Worm (Caenorhabditis elegans): ENCODE results near the gene Y75B8A.39.
A peak's percentile ranks its signal among the peaks of the same experiment; 100 is the strongest.

Gene Y75B8A.39

DNA sequence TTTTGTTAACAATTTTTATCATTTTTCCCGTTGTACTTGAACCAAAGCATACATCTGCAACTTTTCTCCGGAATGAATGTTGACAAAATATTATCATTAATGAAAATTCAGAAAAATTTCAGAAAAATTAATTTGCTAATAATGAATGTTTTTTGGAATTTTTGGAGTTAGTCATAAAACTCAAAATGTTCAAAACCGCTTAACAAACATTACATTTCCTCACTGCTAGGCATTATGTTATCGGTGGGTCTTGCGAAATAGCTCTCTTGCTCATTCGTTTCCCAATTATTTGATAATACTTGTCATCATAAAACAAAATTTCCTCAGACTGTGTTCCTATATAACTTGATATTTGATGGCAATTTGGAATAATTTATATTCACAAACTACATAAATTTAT lies at the start of gene Y75B8A.39:
Gene Y75B8A.39, plus strand, starts transcription at position 301 of the 400 bp plus-strand sequence.
- TF ChIP-seq med-1 (GFP tag; optimal IDR thresholded peaks at IDR 0.05; ENCODE audit: insufficient read depth), result no peak
- no peak for TF ChIP-seq ztf-29 (GFP tag; IDR thresholded peaks at IDR 0.05)
- TF ChIP-seq ref-1 (GFP tag; conservative IDR thresholded peaks at IDR 0.05), result no peak
- TF ChIP-seq ztf-23 (GFP tag; IDR thresholded peaks at IDR 0.05), result no peak
- no peak for TF ChIP-seq T22C8.4 (GFP tag; IDR thresholded peaks at IDR 0.05)
- no peak for TF ChIP-seq klf-2 (GFP tag; conservative IDR thresholded peaks at IDR 0.05)
- no peak for TF ChIP-seq tab-1 (GFP tag; IDR thresholded peaks at IDR 0.05)
- no peak for TF ChIP-seq cog-1 (tag; optimal IDR thresholded peaks at IDR 0.05)
- no peak for TF ChIP-seq flt-1 (GFP tag; IDR thresholded peaks at IDR 0.05)

DNA sequence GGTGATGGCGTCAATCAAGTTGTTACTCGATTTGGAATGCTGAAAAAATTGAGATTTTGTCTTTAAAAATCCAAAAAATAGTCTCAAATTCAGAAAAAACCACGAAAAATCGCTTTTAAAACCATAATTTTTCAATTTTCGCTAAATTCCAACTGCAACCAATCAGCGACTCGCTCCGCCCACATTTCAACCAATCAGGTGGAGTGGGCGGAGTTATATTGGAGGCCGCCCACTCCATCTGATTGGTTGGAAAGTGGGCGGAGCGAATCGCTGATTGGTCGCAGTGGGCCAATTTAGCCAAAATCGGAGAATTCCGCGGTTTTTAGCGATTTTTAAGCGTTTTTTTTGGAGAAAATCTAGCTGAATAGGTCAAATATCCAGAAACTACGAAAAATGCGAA lies 43.2 kb upstream of the Y75B8A.39 start:
- TF ChIP-seq ztf-23 (GFP tag; IDR thresholded peaks at IDR 0.05), result no peak
- no peak for TF ChIP-seq klf-2 (GFP tag; conservative IDR thresholded peaks at IDR 0.05)
- TF ChIP-seq T22C8.4 (GFP tag; IDR thresholded peaks at IDR 0.05), result no peak
- TF ChIP-seq ztf-29 (GFP tag; IDR thresholded peaks at IDR 0.05), result no peak
- TF ChIP-seq flt-1 (GFP tag; IDR thresholded peaks at IDR 0.05), result no peak
- no peak for TF ChIP-seq tab-1 (GFP tag; IDR thresholded peaks at IDR 0.05)
- TF ChIP-seq med-1 (GFP tag; optimal IDR thresholded peaks at IDR 0.05; ENCODE audit: insufficient read depth), result no peak
- TF ChIP-seq cog-1 (tag; optimal IDR thresholded peaks at IDR 0.05), result no peak
- no peak for TF ChIP-seq ref-1 (GFP tag; conservative IDR thresholded peaks at IDR 0.05)

DNA sequence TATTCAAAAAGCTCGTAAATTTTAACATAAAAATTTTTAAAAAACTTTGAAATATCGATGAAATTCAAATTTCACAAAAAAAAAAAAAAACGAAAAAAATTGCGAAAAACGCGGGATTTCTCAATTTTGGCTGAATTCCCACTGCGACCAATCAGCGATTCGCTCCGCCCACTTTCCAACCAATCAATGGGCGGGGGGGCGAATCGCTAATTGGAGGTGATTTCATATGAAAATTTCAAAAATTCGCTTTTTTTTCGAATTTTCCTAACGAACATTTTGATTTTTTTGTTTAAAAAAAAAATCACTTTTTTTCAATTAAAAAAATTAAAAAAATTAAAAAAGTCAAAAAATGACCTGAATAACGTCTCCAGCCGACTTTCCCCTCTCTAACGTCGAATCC lies 42.6 kb upstream of the Y75B8A.39 start:
- TF ChIP-seq cog-1 (tag; optimal IDR thresholded peaks at IDR 0.05) (no peak), ztf-29 (GFP tag; IDR thresholded peaks at IDR 0.05) (no peak), tab-1 (GFP tag; IDR thresholded peaks at IDR 0.05) (no peak), flt-1 (GFP tag; IDR thresholded peaks at IDR 0.05) (no peak), ztf-23 (GFP tag; IDR thresholded peaks at IDR 0.05) (no peak), ref-1 (GFP tag; conservative IDR thresholded peaks at IDR 0.05) (no peak), med-1 (GFP tag; optimal IDR thresholded peaks at IDR 0.05; ENCODE audit: insufficient read depth) (no peak), T22C8.4 (GFP tag; IDR thresholded peaks at IDR 0.05) (no peak), klf-2 (GFP tag; conservative IDR thresholded peaks at IDR 0.05) (no peak)

DNA sequence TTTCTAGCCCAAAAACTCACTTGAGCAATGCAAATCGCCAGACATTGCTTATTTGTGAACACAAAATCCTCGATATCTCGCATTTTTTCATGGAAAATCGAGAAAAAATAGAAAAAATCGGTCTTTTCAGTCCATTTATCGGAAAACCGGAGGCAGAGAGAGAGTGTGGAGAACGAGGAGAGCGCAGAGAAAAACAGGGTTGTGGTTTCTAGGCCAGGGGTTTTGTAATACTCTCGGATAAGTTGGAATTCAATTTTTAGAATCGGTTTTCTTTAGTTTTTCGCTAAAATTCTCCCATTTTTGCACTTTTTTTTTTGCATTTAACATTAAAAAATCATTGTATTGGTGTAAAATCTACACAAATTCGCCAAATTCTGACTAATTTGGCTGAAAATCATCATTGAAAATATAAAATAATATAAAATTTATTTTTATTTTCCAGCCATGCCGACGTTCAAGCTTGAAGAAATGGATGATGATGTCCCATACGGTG lies 39.3 kb upstream of the Y75B8A.39 start, which contains the start of the genes Y75B8A.24 and Y75B8A.25:
Gene Y75B8A.24, minus strand, starts transcription at position 155 of the 493 bp plus-strand sequence.
Gene Y75B8A.25, plus strand, starts transcription at position 443 of the 493 bp plus-strand sequence.
- no peak for TF ChIP-seq klf-2 (GFP tag; conservative IDR thresholded peaks at IDR 0.05)
- TF ChIP-seq flt-1 (GFP tag; IDR thresholded peaks at IDR 0.05), result 0 out of 2 replicates have a peak, but pooled peaks have one; percentile 18
- TF ChIP-seq T22C8.4 (GFP tag; IDR thresholded peaks at IDR 0.05), result no peak; the same call in 1 of the 2 replicates
- 0 out of 2 replicates have a peak, but pooled peaks have one; percentile 57 for TF ChIP-seq ztf-23 (GFP tag; IDR thresholded peaks at IDR 0.05)
- TF ChIP-seq ztf-29 (GFP tag; IDR thresholded peaks at IDR 0.05), result no peak

DNA sequence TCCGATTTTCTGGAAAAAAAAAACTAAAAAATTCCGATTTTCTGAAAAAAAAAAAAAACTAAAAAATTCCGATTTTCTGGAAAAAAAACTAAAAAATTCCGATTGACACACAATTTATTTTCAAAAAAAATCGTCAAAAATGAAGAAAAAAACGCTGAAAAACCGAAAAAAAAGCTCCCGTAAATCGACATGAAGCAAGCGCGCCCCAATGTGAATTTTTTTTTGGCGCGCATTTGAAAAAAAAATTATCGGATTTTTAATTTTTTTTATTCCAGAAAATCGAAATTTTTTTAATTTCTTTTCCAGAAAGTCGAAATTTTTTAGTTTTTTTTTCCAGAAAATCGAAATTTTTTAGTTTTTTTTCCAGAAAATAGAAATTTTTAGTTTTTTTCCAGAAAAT lies 34.2 kb upstream of the Y75B8A.39 start:
- TF ChIP-seq klf-2 (GFP tag; conservative IDR thresholded peaks at IDR 0.05) (no peak), T22C8.4 (GFP tag; IDR thresholded peaks at IDR 0.05) (no peak), cog-1 (tag; optimal IDR thresholded peaks at IDR 0.05) (no peak), ztf-29 (GFP tag; IDR thresholded peaks at IDR 0.05) (no peak), flt-1 (GFP tag; IDR thresholded peaks at IDR 0.05) (no peak), ztf-23 (GFP tag; IDR thresholded peaks at IDR 0.05) (no peak), med-1 (GFP tag; optimal IDR thresholded peaks at IDR 0.05; ENCODE audit: insufficient read depth) (no peak), ref-1 (GFP tag; conservative IDR thresholded peaks at IDR 0.05) (no peak)

DNA sequence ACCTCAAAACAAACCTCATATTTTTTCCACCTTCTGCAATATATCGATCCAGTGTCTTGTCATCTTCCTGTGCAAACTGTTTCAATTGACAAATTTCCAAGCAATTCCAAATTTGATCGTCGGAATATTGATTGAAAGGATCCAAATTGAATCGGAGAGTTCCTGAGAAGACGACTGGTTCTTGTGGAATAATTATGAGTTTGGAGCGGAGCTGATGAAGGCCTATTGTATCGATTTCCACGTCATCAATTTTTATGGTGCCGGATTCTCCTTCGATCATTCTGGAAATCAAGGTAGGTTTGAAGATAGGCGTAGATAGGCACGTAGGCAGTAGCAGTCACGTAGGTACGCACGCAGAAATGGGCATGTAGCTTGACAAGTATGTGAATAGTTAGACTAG lies 28.8 kb upstream of the Y75B8A.39 start:
- TF ChIP-seq ztf-23 (GFP tag; IDR thresholded peaks at IDR 0.05) (no peak), med-1 (GFP tag; optimal IDR thresholded peaks at IDR 0.05; ENCODE audit: insufficient read depth) (no peak), klf-2 (GFP tag; conservative IDR thresholded peaks at IDR 0.05) (no peak), ztf-29 (GFP tag; IDR thresholded peaks at IDR 0.05) (no peak), flt-1 (GFP tag; IDR thresholded peaks at IDR 0.05) (no peak), T22C8.4 (GFP tag; IDR thresholded peaks at IDR 0.05) (no peak), ref-1 (GFP tag; conservative IDR thresholded peaks at IDR 0.05) (no peak), tab-1 (GFP tag; IDR thresholded peaks at IDR 0.05) (no peak), cog-1 (tag; optimal IDR thresholded peaks at IDR 0.05) (no peak)

DNA sequence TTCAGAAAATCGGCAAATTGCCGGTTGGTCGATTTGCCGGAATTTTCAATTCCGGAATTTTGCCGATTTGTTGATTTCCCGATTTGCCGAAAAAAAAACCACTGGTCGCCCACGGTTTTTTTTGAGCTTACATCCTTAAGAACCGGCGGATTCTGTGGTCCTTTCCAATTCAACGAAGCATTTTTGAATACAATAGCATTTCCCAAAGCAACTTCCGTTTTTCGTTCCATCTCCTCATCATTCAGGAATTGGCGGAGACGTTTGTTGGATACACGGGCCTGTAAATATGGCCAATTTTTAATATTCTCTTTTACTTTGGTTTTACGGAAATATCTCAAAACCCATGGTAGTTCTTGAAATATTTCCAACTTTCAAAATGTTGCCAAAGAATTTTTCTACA lies 20.5 kb upstream of the Y75B8A.39 start:
- no peak for TF ChIP-seq klf-2 (GFP tag; conservative IDR thresholded peaks at IDR 0.05)
- TF ChIP-seq ref-1 (GFP tag; conservative IDR thresholded peaks at IDR 0.05), result no peak
- TF ChIP-seq cog-1 (tag; optimal IDR thresholded peaks at IDR 0.05), result no peak
- TF ChIP-seq T22C8.4 (GFP tag; IDR thresholded peaks at IDR 0.05), result no peak

DNA sequence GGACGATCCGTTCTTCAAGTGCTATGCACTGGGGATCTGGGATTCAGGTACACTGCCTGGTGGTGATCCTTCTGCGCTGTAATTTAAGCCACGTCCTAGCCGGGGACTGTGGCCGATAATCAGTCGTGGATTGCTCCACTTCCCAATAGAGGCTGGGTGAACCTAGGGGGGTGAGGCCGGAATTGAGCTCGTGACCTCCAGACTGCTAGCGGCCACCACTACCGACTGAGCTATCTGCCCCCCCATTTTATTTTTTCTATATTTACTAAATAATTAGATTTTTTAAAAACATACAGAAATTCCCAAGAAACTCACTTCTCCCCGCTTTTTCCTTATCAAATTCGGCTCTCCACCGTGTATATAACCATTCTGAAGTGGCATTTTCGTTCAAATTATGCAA lies 15.7 kb upstream of the Y75B8A.39 start:
- TF ChIP-seq flt-1 (GFP tag; IDR thresholded peaks at IDR 0.05) (no peak), cog-1 (tag; optimal IDR thresholded peaks at IDR 0.05) (no peak), klf-2 (GFP tag; conservative IDR thresholded peaks at IDR 0.05) (no peak), med-1 (GFP tag; optimal IDR thresholded peaks at IDR 0.05; ENCODE audit: insufficient read depth) (no peak), ref-1 (GFP tag; conservative IDR thresholded peaks at IDR 0.05) (no peak), tab-1 (GFP tag; IDR thresholded peaks at IDR 0.05) (no peak)

DNA sequence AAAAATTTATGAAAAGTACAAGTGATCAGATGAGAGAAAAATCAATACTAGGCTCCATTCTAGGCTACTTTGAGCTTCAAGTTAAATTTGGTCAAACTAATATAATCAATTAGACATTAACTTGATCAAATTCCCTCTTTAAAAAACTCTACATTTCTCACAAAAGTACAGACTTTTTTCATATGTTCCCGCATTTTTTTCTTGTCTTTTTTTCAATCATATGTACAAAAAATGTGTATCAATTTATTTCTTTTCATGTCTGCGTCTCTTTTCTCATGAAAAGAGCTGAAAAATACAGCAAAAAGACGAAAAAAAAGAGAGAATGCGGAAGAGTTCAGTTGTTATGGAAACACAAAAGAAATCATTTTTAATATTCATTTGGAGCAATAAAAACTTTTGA lies 13.7 kb upstream of the Y75B8A.39 start:
- TF ChIP-seq flt-1 (GFP tag; IDR thresholded peaks at IDR 0.05) (no peak), ztf-23 (GFP tag; IDR thresholded peaks at IDR 0.05) (no peak), ref-1 (GFP tag; conservative IDR thresholded peaks at IDR 0.05) (no peak), tab-1 (GFP tag; IDR thresholded peaks at IDR 0.05) (no peak), cog-1 (tag; optimal IDR thresholded peaks at IDR 0.05) (no peak), med-1 (GFP tag; optimal IDR thresholded peaks at IDR 0.05; ENCODE audit: insufficient read depth) (no peak), ztf-29 (GFP tag; IDR thresholded peaks at IDR 0.05) (no peak), T22C8.4 (GFP tag; IDR thresholded peaks at IDR 0.05) (no peak), klf-2 (GFP tag; conservative IDR thresholded peaks at IDR 0.05) (no peak)

DNA sequence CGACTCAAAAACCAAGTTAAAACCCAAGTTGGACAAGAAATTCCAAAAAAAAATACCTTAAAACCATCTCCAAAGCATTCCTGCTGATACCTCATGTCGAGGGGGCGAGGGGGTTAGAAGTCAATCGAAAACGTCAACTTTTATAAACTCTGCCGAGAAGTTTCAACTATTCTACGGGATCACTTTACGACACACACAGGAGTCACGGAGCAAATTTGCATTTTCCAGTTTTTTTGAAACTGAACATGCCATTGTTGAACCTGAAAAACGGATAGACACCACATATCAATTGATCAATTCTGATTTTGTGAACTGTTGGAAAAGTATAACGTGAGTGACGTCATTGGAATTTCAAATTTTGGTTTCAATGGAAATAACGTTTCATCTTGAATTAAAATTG lies 9.9 kb upstream of the Y75B8A.39 start, which contains the start of gene mrp-8:
Gene mrp-8, minus strand, starts transcription at position 101 of the 400 bp plus-strand sequence.
- no peak for TF ChIP-seq klf-2 (GFP tag; conservative IDR thresholded peaks at IDR 0.05)
- TF ChIP-seq ref-1 (GFP tag; conservative IDR thresholded peaks at IDR 0.05), result no peak
- TF ChIP-seq T22C8.4 (GFP tag; IDR thresholded peaks at IDR 0.05), result no peak
- no peak for TF ChIP-seq tab-1 (GFP tag; IDR thresholded peaks at IDR 0.05)
- TF ChIP-seq flt-1 (GFP tag; IDR thresholded peaks at IDR 0.05), result no peak
- no peak for TF ChIP-seq ztf-29 (GFP tag; IDR thresholded peaks at IDR 0.05)
- no peak for TF ChIP-seq ztf-23 (GFP tag; IDR thresholded peaks at IDR 0.05)
- no peak for TF ChIP-seq cog-1 (tag; optimal IDR thresholded peaks at IDR 0.05)
- TF ChIP-seq med-1 (GFP tag; optimal IDR thresholded peaks at IDR 0.05; ENCODE audit: insufficient read depth), result no peak

Data from whole organism, midembryonic.